Fruit fly (Drosophila melanogaster) whole organism, embryonic: ENCODE measurements around the gene CG43679.

ENCODE experiments used
- Awh ChIP-seq: fragments of 200-800 bp; sonication (Bioruptor generic); IDR thresholded peaks from 2 replicates; pipeline ENCODE4, ENCODE4 v1.3.6; 2022; ENCODE audit warnings: missing biosample characterization, missing genetic modification characterization
- C15 ChIP-seq: fragments of 200-800 bp; sonication (Bioruptor generic); IDR thresholded peaks from 3 replicates; pipeline ENCODE4 v1.3.6; 2022; ENCODE audit warnings: missing biosample characterization, missing genetic modification characterization
- CG10366 ChIP-seq: fragments of 200-800 bp; sonication (Bioruptor generic); IDR thresholded peaks from 2 replicates; pipeline ENCODE4 v1.3.6; 2022; ENCODE audit warnings: missing biosample characterization, missing genetic modification characterization
- CG10654 ChIP-seq: fragments of 200-800 bp; sonication (Bioruptor generic); optimal IDR thresholded peaks from 2 replicates; lab custom pipeline; 2016; ENCODE audit warnings: missing biosample characterization, missing genetic modification characterization
- CG11456 ChIP-seq: fragments of 200-800 bp; sonication (Bioruptor generic); IDR thresholded peaks from 3 replicates; pipeline ENCODE4 v1.3.6; 2022; ENCODE audit warnings: missing biosample characterization, missing genetic modification characterization
- CG1647 ChIP-seq: fragments of 200-800 bp; sonication (Bioruptor generic); optimal IDR thresholded peaks from 3 replicates; lab custom pipeline; 2016; ENCODE audit warnings: missing biosample characterization, missing genetic modification characterization
- CG16815 ChIP-seq: fragments of 200-800 bp; sonication (Bioruptor generic); optimal IDR thresholded peaks from 3 replicates; lab custom pipeline; 2017; ENCODE audit warnings: missing biosample characterization, mild to moderate bottlenecking, missing genetic modification characterization
- CG1792 ChIP-seq: fragments of 200-800 bp; sonication (Bioruptor generic); optimal IDR thresholded peaks from 2 replicates; lab custom pipeline; 2016; ENCODE audit warnings: missing biosample characterization, missing genetic modification characterization
- CG30403 ChIP-seq: fragments of 200-800 bp; sonication (Bioruptor generic); optimal IDR thresholded peaks from 3 replicates; lab custom pipeline; 2016; ENCODE audit warnings: missing biosample characterization, missing genetic modification characterization
- CG32767 ChIP-seq: fragments of 200-800 bp; sonication (Bioruptor generic); IDR thresholded peaks from 2 replicates; pipeline ENCODE4 v1.3.6; 2022; ENCODE audit warnings: missing biosample characterization, missing genetic modification characterization
- CG34422 ChIP-seq: fragments of 200-800 bp; sonication (Bioruptor generic); IDR thresholded peaks from 3 replicates; pipeline ENCODE4 v1.3.6; 2022; ENCODE audit warnings: missing biosample characterization, missing genetic modification characterization
- CG3847 ChIP-seq: fragments of 200-800 bp; sonication (Bioruptor generic); IDR thresholded peaks from 2 replicates; pipeline ENCODE4 v1.3.6; 2022; ENCODE audit warnings: missing biosample characterization, missing genetic modification characterization
- CG3995 ChIP-seq: fragments of 200-800 bp; sonication (Bioruptor generic); optimal IDR thresholded peaks from 3 replicates; lab custom pipeline; 2016; ENCODE audit warnings: missing biosample characterization, missing genetic modification characterization
- CG4820 ChIP-seq: fragments of 200-800 bp; sonication (Bioruptor generic); optimal IDR thresholded peaks from 3 replicates; lab custom pipeline; 2016; ENCODE audit warnings: missing biosample characterization, missing genetic modification characterization
- CG6791 ChIP-seq: fragments of 200-800 bp; sonication (Bioruptor generic); IDR thresholded peaks from 3 replicates; pipeline ENCODE4 v1.3.6; 2022; ENCODE audit warnings: missing biosample characterization, missing genetic modification characterization; ENCODE audit not compliant: partially characterized antibody
- CG7271 ChIP-seq: fragments of 200-800 bp; sonication (Bioruptor generic); optimal IDR thresholded peaks from 2 replicates; lab custom pipeline; 2018; ENCODE audit warnings: missing biosample characterization, mild to moderate bottlenecking, missing genetic modification characterization, moderate library complexity
- CG7357 ChIP-seq: fragments of 200-800 bp; sonication (Bioruptor generic); IDR thresholded peaks from 3 replicates; pipeline ENCODE4 v1.3.6; 2022; ENCODE audit warnings: missing biosample characterization, missing genetic modification characterization
- CG7372 ChIP-seq: fragments of 200-800 bp; sonication (Bioruptor generic); IDR thresholded peaks from 2 replicates; pipeline ENCODE4 v1.3.6; 2022; ENCODE audit warnings: missing biosample characterization, missing genetic modification characterization
- CG7745 ChIP-seq: fragments of 200-800 bp; sonication (Bioruptor generic); optimal IDR thresholded peaks from 2 replicates; lab custom pipeline; 2018; ENCODE audit warnings: missing biosample characterization, mild to moderate bottlenecking, missing genetic modification characterization, moderate library complexity
- CG9215 ChIP-seq: fragments of 200-800 bp; sonication (Bioruptor generic); IDR thresholded peaks from 2 replicates; pipeline ENCODE4 v1.3.6; 2022; ENCODE audit warnings: missing biosample characterization, missing genetic modification characterization
- CG9609 ChIP-seq: fragments of 200-800 bp; sonication (Bioruptor generic); optimal IDR thresholded peaks from 3 replicates; lab custom pipeline; 2016; ENCODE audit warnings: missing biosample characterization, missing genetic modification characterization
- CG9817 ChIP-seq: fragments of 200-800 bp; sonication (Bioruptor generic); optimal IDR thresholded peaks from 2 replicates; lab custom pipeline; 2018; ENCODE audit warnings: missing biosample characterization, mild to moderate bottlenecking, missing genetic modification characterization, moderate library complexity
- Camta ChIP-seq: fragments of 200-800 bp; sonication (Bioruptor generic); optimal IDR thresholded peaks from 2 replicates; lab custom pipeline; 2016; ENCODE audit warnings: missing biosample characterization, missing genetic modification characterization
- CrebB ChIP-seq: fragments of 200-800 bp; sonication (Bioruptor generic); optimal IDR thresholded peaks from 3 replicates; lab custom pipeline; 2018; ENCODE audit warnings: missing biosample characterization, mild to moderate bottlenecking, missing genetic modification characterization
- Dad ChIP-seq: fragments of 200-800 bp; sonication (Bioruptor generic); optimal IDR thresholded peaks from 3 replicates; lab custom pipeline; 2016; ENCODE audit warnings: missing biosample characterization, missing genetic modification characterization
- Dip3 ChIP-seq: fragments of 200-800 bp; sonication (Bioruptor generic); optimal IDR thresholded peaks from 3 replicates; lab custom pipeline; 2016; ENCODE audit warnings: missing biosample characterization, missing genetic modification characterization
- E2f2 ChIP-seq: fragments of 200-800 bp; sonication (Bioruptor generic); IDR thresholded peaks from 2 replicates; pipeline ENCODE4 v1.3.6; 2022; ENCODE audit warnings: missing biosample characterization, missing genetic modification characterization
- Elba2 ChIP-seq: fragments of 200-800 bp; sonication (Bioruptor generic); optimal IDR thresholded peaks from 3 replicates; lab custom pipeline; 2016; ENCODE audit warnings: missing biosample characterization, missing genetic modification characterization
- Gug ChIP-seq: fragments of 200-800 bp; sonication (Bioruptor generic); IDR thresholded peaks from 4 replicates; pipeline ENCODE4 v1.3.6; 2022; ENCODE audit warnings: missing biosample characterization, missing genetic modification characterization
- H2.0 ChIP-seq: fragments of 200-800 bp; sonication (Bioruptor generic); IDR thresholded peaks from 2 replicates; pipeline ENCODE4 v1.3.6; 2022; ENCODE audit warnings: missing biosample characterization, missing genetic modification characterization
- HLH3B ChIP-seq: fragments of 200-800 bp; sonication (Bioruptor generic); IDR thresholded peaks from 2 replicates; pipeline ENCODE4 v1.3.6; 2022; ENCODE audit warnings: missing biosample characterization, missing genetic modification characterization
- Lpt ChIP-seq: fragments of >200 bp; optimal IDR thresholded peaks from 2 replicates; lab custom pipeline; 2018; ENCODE audit warnings: missing biosample characterization, missing genetic modification characterization
- MBD-R2 ChIP-seq: fragments of 200-800 bp; sonication (Bioruptor generic); IDR thresholded peaks from 2 replicates; pipeline ENCODE4 v1.3.6; 2022; ENCODE audit warnings: missing biosample characterization, missing genetic modification characterization
- Sry-β ChIP-seq: fragments of 200-800 bp; sonication (Bioruptor generic); optimal IDR thresholded peaks from 2 replicates; lab custom pipeline; 2018; ENCODE audit warnings: missing biosample characterization, mild to moderate bottlenecking, missing genetic modification characterization, moderate library complexity
- Stat92E ChIP-seq, 3 experiments: fragments of >200 bp in 2 of 3; fragments of 200-800 bp in 1 of 3; sonication (Bioruptor generic) in 1 of 3; optimal IDR thresholded peaks; 2 replicates each; lab custom pipeline; 2017 to 2019; ENCODE audit warnings: missing biosample characterization in 3 of 3, missing genetic modification characterization in 3 of 3, mild to moderate bottlenecking in 1 of 3, moderate library complexity in 1 of 3
- al ChIP-seq: fragments of 200-800 bp; sonication (Bioruptor generic); IDR thresholded peaks from 2 replicates; pipeline ENCODE4 v1.3.6; 2022; ENCODE audit warnings: missing biosample characterization, missing genetic modification characterization
- amos ChIP-seq: fragments of 200-800 bp; sonication (Bioruptor generic); IDR thresholded peaks from 2 replicates; pipeline ENCODE4 v1.3.6; 2022; ENCODE audit warnings: missing biosample characterization, missing genetic modification characterization; ENCODE audit not compliant: partially characterized antibody
- bbx ChIP-seq: fragments of 200-800 bp; sonication (Bioruptor generic); IDR thresholded peaks from 2 replicates; pipeline ENCODE4 v1.3.6; 2022; ENCODE audit warnings: missing biosample characterization, missing genetic modification characterization; ENCODE audit not compliant: partially characterized antibody
- chif ChIP-seq, 2 experiments: fragments of 200-800 bp; sonication (Bioruptor generic); optimal IDR thresholded peaks; 3 replicates each; lab custom pipeline; 2016; ENCODE audit warnings: missing biosample characterization in 2 of 2, missing genetic modification characterization in 2 of 2
- disco-r ChIP-seq: fragments of 200-800 bp; sonication (Bioruptor generic); optimal IDR thresholded peaks from 2 replicates; lab custom pipeline; 2016; ENCODE audit warnings: missing biosample characterization, missing genetic modification characterization
- dmrt99B ChIP-seq: fragments of 200-800 bp; sonication (Bioruptor generic); optimal IDR thresholded peaks from 2 replicates; lab custom pipeline; 2018; ENCODE audit warnings: missing biosample characterization, mild to moderate bottlenecking, missing genetic modification characterization, moderate library complexity
- gcm2 ChIP-seq: fragments of 200-800 bp; sonication (Bioruptor generic); optimal IDR thresholded peaks from 2 replicates; lab custom pipeline; 2016; ENCODE audit warnings: missing biosample characterization, missing genetic modification characterization
- gsb-n ChIP-seq: fragments of 200-800 bp; sonication (Bioruptor generic); optimal IDR thresholded peaks from 3 replicates; lab custom pipeline; 2018; ENCODE audit warnings: missing biosample characterization, mild to moderate bottlenecking, missing genetic modification characterization
- jigr1 ChIP-seq: fragments of 200-800 bp; sonication (Bioruptor generic); IDR thresholded peaks from 3 replicates; pipeline ENCODE4 v1.3.6; 2022; ENCODE audit warnings: missing biosample characterization, missing genetic modification characterization
- kay ChIP-seq: fragments of 200-800 bp; sonication (Bioruptor generic); optimal IDR thresholded peaks from 2 replicates; lab custom pipeline; 2016; ENCODE audit warnings: missing biosample characterization, missing genetic modification characterization
- maf-S ChIP-seq: fragments of 200-800 bp; sonication (Bioruptor generic); optimal IDR thresholded peaks from 2 replicates; lab custom pipeline; 2016; ENCODE audit warnings: missing biosample characterization, missing genetic modification characterization
- pnt ChIP-seq: fragments of 200-800 bp; sonication (Bioruptor generic); optimal IDR thresholded peaks from 3 replicates; lab custom pipeline; 2016; ENCODE audit warnings: missing biosample characterization, missing genetic modification characterization
- sisA ChIP-seq: fragments of 200-800 bp; sonication (Bioruptor generic); IDR thresholded peaks from 2 replicates; pipeline ENCODE4 v1.3.6; 2022; ENCODE audit warnings: missing biosample characterization, missing genetic modification characterization
- slbo ChIP-seq: fragments of 200-800 bp; sonication (Bioruptor generic); IDR thresholded peaks from 2 replicates; pipeline ENCODE4 v1.3.6; 2022; ENCODE audit warnings: missing biosample characterization, missing genetic modification characterization
- ttk ChIP-seq: fragments of 200-800 bp; sonication (Bioruptor generic); IDR thresholded peaks from 2 replicates; pipeline ENCODE4 v2.1.2; 2022; ENCODE audit warnings: missing biosample characterization, missing genetic modification characterization

Gene CG43679

dm6 chr3L:15013957-15014692 lies 37.1 kb downstream of the CG43679 start, which contains the start of gene Reck (continued):
- TF ChIP-seq pnt (GFP tag; lab: Kevin White, UChicago): peak; percentile 32
- TF ChIP-seq jigr1 (GFP tag; lab: Robert Waterston, UW): no peak
- TF ChIP-seq CG7357 (GFP tag; lab: Robert Waterston, UW): peak; percentile 43; the same call in 1 of the 3 replicates
- TF ChIP-seq CG11456 (GFP tag; lab: Robert Waterston, UW): peak; percentile 81
- no peak for TF ChIP-seq CG3995
- peak; percentile 85 for TF ChIP-seq CG7271 (tag; lab: Kevin White, UChicago)
- peak; percentile 89 for TF ChIP-seq HLH3B (GFP tag; lab: Robert Waterston, UW)
- TF ChIP-seq CG3847 (GFP tag; lab: Robert Waterston, UW): peak; percentile 34; the same call in 1 of the 2 replicates
- peak; percentile 52 for TF ChIP-seq CrebB (tag; lab: Kevin White, UChicago)
- peak; percentile 21 for TF ChIP-seq Dip3 (GFP tag; lab: Kevin White, UChicago)
- TF ChIP-seq Sry-β: no peak
- TF ChIP-seq CG9817 (tag; lab: Kevin White, UChicago): peak; percentile 58
- peak; percentile 59 for TF ChIP-seq CG7372
- TF ChIP-seq H2.0: peak; percentile 59
- peak; percentile 40 to 63 for TF ChIP-seq chif (GFP tag; optimal IDR thresholded peaks at IDR 0.05; lab: Kevin White, UChicago)
- peak; percentile 82 for TF ChIP-seq dmrt99B
- TF ChIP-seq sisA (GFP tag; lab: Robert Waterston, UW): peak; percentile 84
- TF ChIP-seq CG6791: no peak
- peak; percentile 46 for TF ChIP-seq CG9609 (GFP tag; lab: Kevin White, UChicago)
- peak; percentile 77 for TF ChIP-seq slbo (GFP tag; lab: Robert Waterston, UW)
- TF ChIP-seq CG32767: 0 out of 2 replicates have a peak, but pooled peaks have one; percentile 19
- peak; percentile 73; the same call in 2 of the 3 replicates for TF ChIP-seq C15 (GFP tag; lab: Robert Waterston, UW)
- no peak for TF ChIP-seq amos (GFP tag; lab: Robert Waterston, UW)
- no peak; the same call in 1 of the 2 replicates for TF ChIP-seq MBD-R2 (GFP tag; lab: Robert Waterston, UW)
- TF ChIP-seq CG9215: no peak
- peak; percentile 76 for TF ChIP-seq CG10654
- TF ChIP-seq Gug (GFP tag; lab: Robert Waterston, UW): peak; percentile 64; the same call in 2 of the 4 replicates
- TF ChIP-seq CG7745: no peak
- TF ChIP-seq Lpt (GFP tag; lab: Kevin White, UChicago): no peak
- TF ChIP-seq ttk (GFP tag; lab: Robert Waterston, UW): peak; percentile 44; the same call in 1 of the 2 replicates
- TF ChIP-seq CG10366 (GFP tag; lab: Robert Waterston, UW): peak; percentile 75
- TF ChIP-seq gsb-n (tag; lab: Kevin White, UChicago): peak; percentile 88
- TF ChIP-seq gcm2 (GFP tag; lab: Kevin White, UChicago): peak; percentile 12
- peak; percentile 59 for TF ChIP-seq CG16815 (GFP tag; lab: Kevin White, UChicago)
- peak; percentile 31 for TF ChIP-seq Camta (GFP tag; lab: Kevin White, UChicago)
- TF ChIP-seq E2f2: peak; percentile 75
- peak; percentile 74 for TF ChIP-seq al (GFP tag; lab: Robert Waterston, UW)
- TF ChIP-seq Awh (GFP tag; lab: Robert Waterston, UW): peak; percentile 81
- TF ChIP-seq bbx: no peak; the same call in 1 of the 2 replicates
- peak; percentile 78 for TF ChIP-seq CG4820
- peak; percentile 20 for TF ChIP-seq Dad
- peak; percentile 82 for TF ChIP-seq CG30403
- TF ChIP-seq disco-r (GFP tag; lab: Kevin White, UChicago): no peak
- TF ChIP-seq CG1792: peak; percentile 3
- peak in 1 of 3 experiments; percentile 27 for TF ChIP-seq Stat92E (GFP tag; optimal IDR thresholded peaks at IDR 0.05; lab: Kevin White, UChicago)
- peak; percentile 25 for TF ChIP-seq CG1647 (GFP tag; lab: Kevin White, UChicago)
- peak; percentile 15 for TF ChIP-seq maf-S (GFP tag; lab: Kevin White, UChicago)
- peak; percentile 14 for TF ChIP-seq kay
- TF ChIP-seq Elba2 (GFP tag; lab: Kevin White, UChicago): no peak
- TF ChIP-seq CG34422 (GFP tag; lab: Robert Waterston, UW): peak; percentile 78
